Worm (Caenorhabditis elegans) whole organism, L1 larva: ENCODE results near the gene T04A8.7.

Source experiments
- C04F5.9 ChIP-seq: sonication (generic microtip); optimal IDR thresholded peaks from 2 replicates; lab custom pipeline; 2016; ENCODE audit warnings: missing genetic modification characterization, missing compliant biosample characterization
- C16A3.4 ChIP-seq: fragments of 150-350 bp; optimal IDR thresholded peaks from 2 replicates; lab custom pipeline; 2014; ENCODE audit warnings: missing biosample characterization, missing genetic modification characterization
- C34B4.2 ChIP-seq: sonication (generic microtip); optimal IDR thresholded peaks from 2 replicates; lab custom pipeline; 2017; ENCODE audit warnings: mild to moderate bottlenecking, missing genetic modification characterization, missing compliant biosample characterization
- F16B12.6 ChIP-seq: fragments of 150-350 bp; optimal IDR thresholded peaks from 2 replicates; lab custom pipeline; 2014; ENCODE audit warnings: missing biosample characterization, missing genetic modification characterization
- aha-1 ChIP-seq: fragments of 150-350 bp; optimal IDR thresholded peaks from 2 replicates; lab custom pipeline; 2014; ENCODE audit warnings: missing biosample characterization, missing genetic modification characterization
- aly-2 ChIP-seq: fragments of 150-350 bp; optimal IDR thresholded peaks from 2 replicates; lab custom pipeline; 2014; ENCODE audit warnings: missing biosample characterization, missing genetic modification characterization
- ama-1 ChIP-seq: fragments of 150-350 bp; optimal IDR thresholded peaks from 2 replicates; lab custom pipeline; 2014
- blmp-1 ChIP-seq: fragments of 150-350 bp; optimal IDR thresholded peaks from 2 replicates; lab custom pipeline; 2014; ENCODE audit warnings: missing biosample characterization, missing genetic modification characterization
- ceh-88 ChIP-seq: fragments of 200-800 bp; sonication (Bioruptor generic); IDR thresholded peaks from 2 replicates; pipeline ENCODE4 v1.3.6; 2022; ENCODE audit warnings: missing genetic modification characterization, missing compliant biosample characterization
- ces-1 ChIP-seq: fragments of 150-350 bp; optimal IDR thresholded peaks from 2 replicates; lab custom pipeline; 2014; ENCODE audit warnings: missing biosample characterization, missing genetic modification reagents, missing genetic modification characterization
- dpl-1 ChIP-seq, 3 experiments: fragments of 150-350 bp in 2 of 3; sonication (generic microtip) in 1 of 3; optimal IDR thresholded peaks; 2 replicates each; lab custom pipeline; 2014 to 2017; ENCODE audit warnings: missing biosample characterization in 3 of 3, missing genetic modification characterization in 3 of 3, missing genetic modification reagents in 3 of 3
- efl-1 ChIP-seq, 4 experiments: fragments of 150-350 bp; optimal IDR thresholded peaks in 3 of 4; peaks in 1 of 4; 1 replicate in 1 of 4; 2 replicates in 3 of 4; lab custom pipeline; 2014; ENCODE audit warnings: missing biosample characterization in 2 of 4, missing genetic modification characterization in 2 of 4, missing genetic modification reagents in 2 of 4
- efl-3 ChIP-seq: fragments of 200-800 bp; sonication (Bioruptor generic); optimal IDR thresholded peaks from 2 replicates; lab custom pipeline; 2018; ENCODE audit warnings: mild to moderate bottlenecking, missing genetic modification characterization, missing compliant biosample characterization
- egl-27 ChIP-seq, 2 experiments: fragments of 150-350 bp in 1 of 2; sonication (generic microtip); optimal IDR thresholded peaks; 3 replicates each; lab custom pipeline; 2017 to 2018; ENCODE audit warnings: missing biosample characterization in 2 of 2, missing genetic modification characterization in 2 of 2, missing genetic modification reagents in 2 of 2
- elt-2 ChIP-seq: sonication (generic microtip); optimal IDR thresholded peaks from 2 replicates; lab custom pipeline; 2016; ENCODE audit warnings: missing genetic modification characterization, mild to moderate bottlenecking, inconsistent platforms, missing compliant biosample characterization, missing genetic modification reagents
- elt-3 ChIP-seq, 6 experiments: fragments of 150-350 bp in 1 of 6; sonication (generic microtip); optimal IDR thresholded peaks; 2 replicates each; lab custom pipeline; 2017 to 2018; ENCODE audit warnings: missing biosample characterization in 6 of 6, missing genetic modification characterization in 6 of 6, inconsistent platforms in 1 of 6
- fkh-4 ChIP-seq: sonication (generic microtip); optimal IDR thresholded peaks from 2 replicates; lab custom pipeline; 2016; ENCODE audit warnings: missing compliant biosample characterization, missing genetic modification characterization, borderline replicate concordance
- fkh-8 ChIP-seq: sonication (generic microtip); optimal IDR thresholded peaks from 2 replicates; lab custom pipeline; 2016; ENCODE audit warnings: mild to moderate bottlenecking, missing genetic modification characterization, missing compliant biosample characterization
- grh-1 ChIP-seq: fragments of 200-800 bp; sonication (Bioruptor generic); IDR thresholded peaks from 2 replicates; pipeline ENCODE4 v1.3.6; 2022; ENCODE audit warnings: missing genetic modification reagents, missing genetic modification characterization, missing compliant biosample characterization
- hpl-2 ChIP-seq: fragments of 150-350 bp; optimal IDR thresholded peaks from 2 replicates; lab custom pipeline; 2014; ENCODE audit warnings: missing biosample characterization, missing genetic modification reagents, missing genetic modification characterization
- jun-1 ChIP-seq: fragments of 150-350 bp; optimal IDR thresholded peaks from 2 replicates; lab custom pipeline; 2014; ENCODE audit warnings: missing biosample characterization, missing genetic modification reagents, missing genetic modification characterization
- lin-13 ChIP-seq: fragments of 150-350 bp; optimal IDR thresholded peaks from 2 replicates; lab custom pipeline; 2014; ENCODE audit warnings: missing biosample characterization, missing genetic modification reagents, missing genetic modification characterization
- lin-14 ChIP-seq: fragments of 200-800 bp; sonication (Bioruptor generic); optimal IDR thresholded peaks from 2 replicates; lab custom pipeline; 2018; ENCODE audit warnings: mild to moderate bottlenecking, missing genetic modification characterization, moderate library complexity, missing compliant biosample characterization
- lin-35 ChIP-seq, 2 experiments: fragments of 150-350 bp; optimal IDR thresholded peaks; 2 replicates each; lab custom pipeline; 2014; ENCODE audit warnings: missing biosample characterization in 2 of 2, missing genetic modification characterization in 2 of 2, missing genetic modification reagents in 2 of 2
- lin-39 ChIP-seq: fragments of 150-350 bp; optimal IDR thresholded peaks from 2 replicates; lab custom pipeline; 2014; ENCODE audit warnings: missing biosample characterization, missing genetic modification reagents, missing genetic modification characterization
- mab-9 ChIP-seq: fragments of 200-800 bp; sonication (Bioruptor generic); IDR thresholded peaks from 2 replicates; pipeline ENCODE4 v1.3.6; 2022; ENCODE audit warnings: missing genetic modification reagents, missing genetic modification characterization, missing compliant biosample characterization
- mdl-1 ChIP-seq, 2 experiments: fragments of 150-350 bp; optimal IDR thresholded peaks; 2 replicates each; lab custom pipeline; 2014 to 2017; ENCODE audit warnings: missing biosample characterization in 2 of 2, missing genetic modification characterization in 2 of 2, inconsistent platforms in 1 of 2
- mef-2 ChIP-seq: fragments of 150-350 bp; optimal IDR thresholded peaks from 2 replicates; lab custom pipeline; 2014; ENCODE audit warnings: missing biosample characterization, missing genetic modification characterization
- nhr-12 ChIP-seq: sonication (generic microtip); optimal IDR thresholded peaks from 2 replicates; lab custom pipeline; 2017; ENCODE audit warnings: missing biosample characterization, missing genetic modification characterization
- nhr-19 ChIP-seq: fragments of 200-800 bp; sonication (Bioruptor generic); conservative IDR thresholded peaks from 2 replicates; pipeline ENCODE4 v1.3.6; 2022; ENCODE audit warnings: missing genetic modification characterization, missing compliant biosample characterization
- nhr-20 ChIP-seq: sonication (generic microtip); optimal IDR thresholded peaks from 2 replicates; lab custom pipeline; 2016; ENCODE audit warnings: mild to moderate bottlenecking, missing genetic modification characterization, missing compliant biosample characterization
- nhr-237 ChIP-seq: fragments of 150-350 bp; optimal IDR thresholded peaks from 2 replicates; lab custom pipeline; 2014; ENCODE audit warnings: missing biosample characterization, missing genetic modification characterization
- nhr-28 ChIP-seq: fragments of 150-350 bp; optimal IDR thresholded peaks from 2 replicates; lab custom pipeline; 2014; ENCODE audit warnings: missing biosample characterization, missing genetic modification characterization
- nhr-84 ChIP-seq: sonication (generic microtip); optimal IDR thresholded peaks from 2 replicates; lab custom pipeline; 2017; ENCODE audit warnings: missing biosample characterization, missing genetic modification characterization
- nhr-90 ChIP-seq: sonication (generic microtip); optimal IDR thresholded peaks from 2 replicates; lab custom pipeline; 2016; ENCODE audit warnings: mild to moderate bottlenecking, missing genetic modification characterization, missing compliant biosample characterization; ENCODE audit not compliant: poor library complexity
- pag-3 ChIP-seq: sonication (generic microtip); optimal IDR thresholded peaks from 2 replicates; lab custom pipeline; 2017; ENCODE audit warnings: missing genetic modification characterization, mild to moderate bottlenecking, missing compliant biosample characterization, antibody characterized with exemption, borderline replicate concordance; ENCODE audit not compliant: insufficient read depth
- rnt-1 ChIP-seq: sonication (generic microtip); optimal IDR thresholded peaks from 2 replicates; lab custom pipeline; 2016; ENCODE audit warnings: mild to moderate bottlenecking, missing genetic modification characterization, moderate library complexity, missing compliant biosample characterization
- skn-1 ChIP-seq: fragments of 150-350 bp; optimal IDR thresholded peaks from 2 replicates; lab custom pipeline; 2014; ENCODE audit warnings: missing biosample characterization, missing genetic modification characterization
- snpc-4 ChIP-seq: fragments of 150-350 bp; optimal IDR thresholded peaks from 2 replicates; lab custom pipeline; 2014; ENCODE audit warnings: missing biosample characterization, missing genetic modification characterization
- snu-23 ChIP-seq: sonication (generic microtip); optimal IDR thresholded peaks from 2 replicates; lab custom pipeline; 2016; ENCODE audit warnings: missing genetic modification characterization, missing compliant biosample characterization
- sptf-1 ChIP-seq: fragments of 150-350 bp; optimal IDR thresholded peaks from 2 replicates; lab custom pipeline; 2014; ENCODE audit warnings: missing biosample characterization, missing genetic modification characterization
- sup-37 ChIP-seq: fragments of 200-800 bp; sonication (Bioruptor generic); optimal IDR thresholded peaks from 2 replicates; lab custom pipeline; 2018; ENCODE audit warnings: mild to moderate bottlenecking, missing genetic modification characterization, missing compliant biosample characterization
- swsn-7 ChIP-seq: sonication (generic microtip); optimal IDR thresholded peaks from 2 replicates; lab custom pipeline; 2016; ENCODE audit warnings: missing genetic modification characterization, missing compliant biosample characterization
- tbx-2 ChIP-seq: sonication (generic microtip); optimal IDR thresholded peaks from 2 replicates; lab custom pipeline; 2016; ENCODE audit warnings: missing genetic modification characterization, missing compliant biosample characterization
- tlp-1 ChIP-seq: fragments of 150-350 bp; optimal IDR thresholded peaks from 2 replicates; lab custom pipeline; 2014; ENCODE audit warnings: missing biosample characterization, missing genetic modification characterization
- unc-130 ChIP-seq: fragments of 150-350 bp; optimal IDR thresholded peaks from 2 replicates; lab custom pipeline; 2017; ENCODE audit warnings: missing biosample characterization, missing genetic modification characterization, inconsistent platforms
- unc-62 ChIP-seq: fragments of 150-350 bp; optimal IDR thresholded peaks from 2 replicates; lab custom pipeline; 2014; ENCODE audit warnings: missing biosample characterization, missing genetic modification reagents, missing genetic modification characterization
- unc-86 ChIP-seq: sonication (generic microtip); optimal IDR thresholded peaks from 2 replicates; lab custom pipeline; 2016; ENCODE audit warnings: missing genetic modification characterization, missing compliant biosample characterization
- ztf-11 ChIP-seq, 2 experiments: sonication (generic microtip); optimal IDR thresholded peaks; 2 replicates each; lab custom pipeline; 2016 to 2017; ENCODE audit warnings: missing genetic modification characterization in 2 of 2, missing biosample characterization in 1 of 2, missing compliant biosample characterization in 1 of 2
- ztf-4 ChIP-seq: fragments of 150-350 bp; optimal IDR thresholded peaks from 2 replicates; lab custom pipeline; 2014; ENCODE audit warnings: missing biosample characterization, missing genetic modification characterization

Gene T04A8.7

DNA sequence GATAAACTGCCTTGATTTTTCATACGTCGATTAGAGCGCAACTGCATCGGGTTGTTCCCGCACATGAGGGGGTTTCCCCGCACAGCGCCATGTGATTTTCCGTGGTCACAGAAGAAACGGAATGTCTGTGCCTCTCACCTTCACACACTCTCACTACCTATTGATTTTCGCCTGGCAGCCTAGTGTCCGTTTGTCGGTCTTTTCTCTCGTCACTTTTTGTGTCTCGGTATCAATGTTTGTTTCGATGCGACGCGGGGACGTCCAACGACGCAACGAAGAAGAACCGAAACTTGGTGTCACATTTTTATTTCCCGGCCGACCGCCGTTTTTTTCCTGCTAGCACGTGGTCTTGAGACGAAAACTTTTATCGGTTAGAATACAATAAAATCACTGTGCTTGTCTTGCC lies 45.8 kb upstream of the T04A8.7 start (continued):
- peak; percentile 98 for TF ChIP-seq snu-23
- peak; percentile 91 for TF ChIP-seq hpl-2
- peak; percentile 51 for TF ChIP-seq F16B12.6
- TF ChIP-seq ces-1 (GFP tag; lab: Kevin White, UChicago): no peak
- TF ChIP-seq unc-86 (tag; lab: Kevin White, UChicago): peak; percentile 89
- peak; percentile 81; the same call in 1 of the 2 replicates for TF ChIP-seq ceh-88
- peak; percentile 92 for TF ChIP-seq jun-1 (tag; lab: Kevin White, UChicago)
- TF ChIP-seq C04F5.9 (tag; lab: Kevin White, UChicago): peak; percentile 84
- peak; percentile 86 to 91 for TF ChIP-seq efl-1 (optimal IDR thresholded peaks at IDR 0.05; lab: Kevin White, UChicago)
- TF ChIP-seq efl-1 (GFP tag; optimal IDR thresholded peaks at IDR 0.05 in 1 of 2; lab: Kevin White, UChicago): peak; percentile 72 to 97
- TF ChIP-seq lin-39: peak; percentile 7
- peak; percentile 94 to 100 for TF ChIP-seq mdl-1 (tag; optimal IDR thresholded peaks at IDR 0.05; lab: Kevin White, UChicago)
- no peak for TF ChIP-seq unc-62 (GFP tag; lab: Kevin White, UChicago)
- TF ChIP-seq pag-3: peak; percentile 12
- TF ChIP-seq mef-2 (tag; lab: Kevin White, UChicago): peak; percentile 42
- TF ChIP-seq nhr-28 (tag; lab: Kevin White, UChicago): peak; percentile 9
- no peak for TF ChIP-seq nhr-12
- TF ChIP-seq egl-27 (tag; optimal IDR thresholded peaks at IDR 0.05; lab: Kevin White, UChicago): peak; percentile 84 to 85
- TF ChIP-seq aly-2 (tag; lab: Kevin White, UChicago): no peak
- no peak for TF ChIP-seq ama-1 (lab: Kevin White, UChicago)
- TF ChIP-seq mab-9 (GFP tag; lab: Robert Waterston, UW): peak; percentile 73
- TF ChIP-seq lin-13: peak; percentile 91
- peak; percentile 93 for TF ChIP-seq fkh-8
- peak; percentile 93 for TF ChIP-seq nhr-90 (tag; lab: Kevin White, UChicago)
- peak; percentile 90 for TF ChIP-seq unc-130
- no peak for TF ChIP-seq nhr-84 (tag; lab: Kevin White, UChicago)
- peak in 1 of 2 experiments; percentile 30 for TF ChIP-seq ztf-11 (tag; optimal IDR thresholded peaks at IDR 0.05; lab: Kevin White, UChicago)
- TF ChIP-seq aha-1 (tag; lab: Kevin White, UChicago): peak; percentile 55
- TF ChIP-seq dpl-1 (GFP tag; optimal IDR thresholded peaks at IDR 0.05; lab: Kevin White, UChicago): peak; percentile 72 to 78 (median 72)
- TF ChIP-seq sup-37 (GFP tag; lab: Kevin White, UChicago): peak; percentile 76
- peak in 5 of 6 experiments; percentile 36 to 97 (median 82) for TF ChIP-seq elt-3 (tag; optimal IDR thresholded peaks at IDR 0.05; lab: Kevin White, UChicago)
- no peak for TF ChIP-seq tlp-1 (tag; lab: Kevin White, UChicago)

DNA sequence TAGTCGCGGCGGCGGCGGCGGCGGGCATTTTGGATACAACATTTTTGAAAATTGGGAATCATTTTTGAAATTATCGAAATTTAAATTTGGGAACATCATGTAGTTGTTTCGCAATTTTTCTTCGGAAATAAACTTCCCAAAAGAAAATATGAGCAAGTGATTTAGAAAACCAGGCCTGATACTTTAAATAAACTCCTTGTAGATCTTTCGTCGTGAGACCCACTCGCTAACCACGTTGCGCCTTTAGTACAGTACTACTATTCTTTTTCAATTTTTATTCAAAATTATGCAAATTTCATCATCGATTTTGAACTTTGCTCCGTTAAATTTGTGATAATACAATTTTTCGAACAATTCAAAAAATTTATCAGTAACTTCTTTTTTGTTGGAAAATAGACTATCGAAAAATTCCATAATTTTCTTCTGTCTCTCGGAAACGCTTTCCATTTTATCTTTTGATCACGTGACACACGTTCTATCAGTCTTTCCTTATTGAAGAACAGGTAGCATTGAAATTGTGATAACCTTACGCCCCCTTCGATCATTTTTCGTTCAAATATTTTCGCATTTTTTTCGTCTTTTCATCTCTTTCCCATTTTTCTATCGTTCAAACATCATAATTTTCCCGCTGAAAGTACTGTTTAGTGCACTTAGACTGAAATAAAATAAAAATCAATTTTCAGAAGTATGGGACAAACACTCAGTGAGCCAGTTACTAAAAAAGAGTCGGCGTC lies 45.2 kb upstream of the T04A8.7 start, which contains the start of gene ppm-2:
Gene ppm-2, plus strand, starts transcription at position 684 of the 734 bp plus-strand sequence.
- no peak for TF ChIP-seq grh-1
- no peak for TF ChIP-seq snpc-4 (tag; lab: Kevin White, UChicago)
- TF ChIP-seq nhr-19 (GFP tag; lab: Robert Waterston, UW): peak; percentile 39; the same call in 1 of the 2 replicates
- TF ChIP-seq pag-3: no peak
- TF ChIP-seq rnt-1: no peak
- no peak for TF ChIP-seq mef-2 (tag; lab: Kevin White, UChicago)
- TF ChIP-seq sup-37 (GFP tag; lab: Kevin White, UChicago): no peak
- no peak for TF ChIP-seq C16A3.4 (tag; lab: Kevin White, UChicago)
- no peak for TF ChIP-seq sptf-1 (tag; lab: Kevin White, UChicago)
- TF ChIP-seq nhr-84 (tag; lab: Kevin White, UChicago): no peak
- TF ChIP-seq efl-3 (GFP tag; lab: Kevin White, UChicago): no peak
- no peak for TF ChIP-seq ztf-4
- TF ChIP-seq egl-27 (tag; optimal IDR thresholded peaks at IDR 0.05; lab: Kevin White, UChicago): no peak
- peak; percentile 48 for TF ChIP-seq ama-1 (lab: Kevin White, UChicago)
- TF ChIP-seq fkh-4 (tag; lab: Kevin White, UChicago): no peak
- TF ChIP-seq tbx-2 (tag; lab: Kevin White, UChicago): no peak
- TF ChIP-seq swsn-7 (tag; lab: Kevin White, UChicago): no peak
- no peak for TF ChIP-seq C34B4.2 (tag; lab: Kevin White, UChicago)
- no peak for TF ChIP-seq skn-1 (tag; lab: Kevin White, UChicago)
- TF ChIP-seq nhr-20 (tag; lab: Kevin White, UChicago): peak; percentile 15
- TF ChIP-seq nhr-237: no peak
- no peak for TF ChIP-seq efl-1 (optimal IDR thresholded peaks at IDR 0.05; lab: Kevin White, UChicago)
- peak in 1 of 2 experiments; percentile 37 for TF ChIP-seq efl-1 (GFP tag; optimal IDR thresholded peaks at IDR 0.05 in 1 of 2; lab: Kevin White, UChicago)
- TF ChIP-seq lin-14 (GFP tag; lab: Kevin White, UChicago): no peak
- TF ChIP-seq elt-2: peak; percentile 44
- TF ChIP-seq blmp-1 (tag; lab: Kevin White, UChicago): peak; percentile 69
- peak in 2 of 6 experiments; percentile 13 to 61 for TF ChIP-seq elt-3 (tag; optimal IDR thresholded peaks at IDR 0.05; lab: Kevin White, UChicago)
- peak in 1 of 2 experiments; percentile 27 for TF ChIP-seq lin-35 (GFP tag; optimal IDR thresholded peaks at IDR 0.05; lab: Kevin White, UChicago)
